Fruit fly (Drosophila melanogaster): Measurements from ENCODE around the gene CD98hc.
A peak's percentile ranks its signal among the peaks of the same experiment; 100 is the strongest.

CD98hc gene

DNA sequence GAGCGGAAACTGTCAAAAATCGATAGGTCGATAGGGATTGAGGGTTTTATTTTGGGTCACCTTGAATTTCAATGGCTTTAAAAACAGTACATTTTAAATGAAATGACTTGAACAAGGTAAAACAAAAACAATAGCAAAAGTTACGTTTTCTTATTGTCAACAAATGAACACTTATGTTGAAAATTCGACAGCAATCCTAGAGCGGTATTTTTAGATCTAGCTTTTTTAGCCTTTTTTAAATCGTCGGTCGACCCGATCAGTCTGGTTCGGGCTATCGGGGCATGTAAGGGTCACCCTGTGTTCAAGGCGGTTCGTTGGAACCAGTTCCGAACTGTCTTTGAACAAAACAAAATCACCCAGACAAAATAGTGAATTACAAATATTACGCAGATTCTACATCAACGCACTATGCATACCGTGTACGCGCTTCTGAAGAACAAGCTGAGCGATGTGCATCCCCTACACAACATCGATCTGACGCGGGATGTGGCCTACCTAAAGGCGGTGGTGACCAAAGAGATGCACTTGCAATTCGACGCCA is 30.9 kb upstream of the CD98hc start, which contains the start of the genes CG11052 and CG3223 (continued):
- TF ChIP-seq CG17912 (GFP tag; optimal IDR thresholded peaks at IDR 0.05) (no peak), unc-4 (GFP tag; IDR thresholded peaks at IDR 0.05; ENCODE audit: partially characterized antibody) (peak; percentile 39; the same call in 1 of the 2 replicates), CG8478 (optimal IDR thresholded peaks at IDR 0.05) (no peak), dmrt99B (tag; optimal IDR thresholded peaks at IDR 0.05) (no peak), CG13894 (tag; optimal IDR thresholded peaks at IDR 0.05) (no peak), ci (GFP tag; IDR thresholded peaks at IDR 0.05) (peak; percentile 58; the same call in 2 of the 3 replicates), CG1602 (GFP tag; optimal IDR thresholded peaks at IDR 0.05) (no peak), dysf (GFP tag; IDR thresholded peaks at IDR 0.05) (no peak), CG3847 (GFP tag; IDR thresholded peaks at IDR 0.05) (peak; percentile 13; the same call in 1 of the 2 replicates), CG6683 (GFP tag; optimal IDR thresholded peaks at IDR 0.05) (no peak), unpg (GFP tag; optimal IDR thresholded peaks at IDR 0.05) (no peak), dimm (GFP tag; IDR thresholded peaks at IDR 0.05) (no peak), toy (GFP tag; IDR thresholded peaks at IDR 0.05) (no peak), CoRest (tag; optimal IDR thresholded peaks at IDR 0.05) (no peak), fd64A (GFP tag; optimal IDR thresholded peaks at IDR 0.05) (no peak), HmgD (GFP tag; optimal IDR thresholded peaks at IDR 0.05) (no peak), CG10462 (GFP tag; optimal IDR thresholded peaks at IDR 0.05) (no peak), CG4707 (GFP tag; optimal IDR thresholded peaks at IDR 0.05) (no peak), bsh (GFP tag; optimal IDR thresholded peaks at IDR 0.05) (no peak), CG17612 (GFP tag; IDR thresholded peaks at IDR 0.05) (no peak), CG10274 (GFP tag; optimal IDR thresholded peaks at IDR 0.05) (no peak), Dp (GFP tag; optimal IDR thresholded peaks at IDR 0.05) (peak; percentile 69), hth (optimal IDR thresholded peaks at IDR 0.05) (no peak), org-1 (GFP tag; optimal IDR thresholded peaks at IDR 0.05) (no peak), Lhr (GFP tag; optimal IDR thresholded peaks at IDR 0.05) (no peak), slbo (GFP tag; IDR thresholded peaks at IDR 0.05) (peak; percentile 58; the same call in 1 of the 2 replicates), psq (GFP tag; optimal IDR thresholded peaks at IDR 0.05) (no peak), CG9932 (GFP tag; IDR thresholded peaks at IDR 0.05) (peak; percentile 69), CG13123 (GFP tag; optimal IDR thresholded peaks at IDR 0.05) (no peak), pb (GFP tag; optimal IDR thresholded peaks at IDR 0.05) (no peak), grau (tag; optimal IDR thresholded peaks at IDR 0.05) (peak; percentile 32), CG13287 (GFP tag; IDR thresholded peaks at IDR 0.05; ENCODE audit: partially characterized antibody) (peak; percentile 68), nerfin-1 (tag; optimal IDR thresholded peaks at IDR 0.05) (no peak), CG12155 (GFP tag; optimal IDR thresholded peaks at IDR 0.05) (peak; percentile 4), fd96Cb (tag; optimal IDR thresholded peaks at IDR 0.05) (no peak), zfh1 (GFP tag; IDR thresholded peaks at IDR 0.05) (0 out of 3 replicates have a peak, but pooled peaks have one; percentile 27), CG12071 (GFP tag; optimal IDR thresholded peaks at IDR 0.05) (no peak), Opbp (GFP tag; IDR thresholded peaks at IDR 0.05; ENCODE audit: partially characterized antibody) (no peak), CG11247 (GFP tag; IDR thresholded peaks at IDR 0.05) (no peak), CG7786 (GFP tag; optimal IDR thresholded peaks at IDR 0.05) (peak; percentile 12), Meics (GFP tag; optimal IDR thresholded peaks at IDR 0.05) (peak; percentile 45), CG17802 (tag; optimal IDR thresholded peaks at IDR 0.05) (no peak), CG12744 (GFP tag; optimal IDR thresholded peaks at IDR 0.05) (no peak), CG4820 (GFP tag; optimal IDR thresholded peaks at IDR 0.05) (no peak), CG18476 (GFP tag; optimal IDR thresholded peaks at IDR 0.05) (no peak), CG1792 (GFP tag; optimal IDR thresholded peaks at IDR 0.05) (no peak), tll (GFP tag; optimal IDR thresholded peaks at IDR 0.05) (no peak), B-H1 (GFP tag; IDR thresholded peaks at IDR 0.05) (no peak), CG6272 (GFP tag; IDR thresholded peaks at IDR 0.05) (no peak), Blimp-1 (GFP tag; optimal IDR thresholded peaks at IDR 0.05) (no peak), Oli (tag; optimal IDR thresholded peaks at IDR 0.05) (no peak)
